Worm (Caenorhabditis elegans): ENCODE measurements around the gene Y57G11C.31.

Gene Y57G11C.31

DNA sequence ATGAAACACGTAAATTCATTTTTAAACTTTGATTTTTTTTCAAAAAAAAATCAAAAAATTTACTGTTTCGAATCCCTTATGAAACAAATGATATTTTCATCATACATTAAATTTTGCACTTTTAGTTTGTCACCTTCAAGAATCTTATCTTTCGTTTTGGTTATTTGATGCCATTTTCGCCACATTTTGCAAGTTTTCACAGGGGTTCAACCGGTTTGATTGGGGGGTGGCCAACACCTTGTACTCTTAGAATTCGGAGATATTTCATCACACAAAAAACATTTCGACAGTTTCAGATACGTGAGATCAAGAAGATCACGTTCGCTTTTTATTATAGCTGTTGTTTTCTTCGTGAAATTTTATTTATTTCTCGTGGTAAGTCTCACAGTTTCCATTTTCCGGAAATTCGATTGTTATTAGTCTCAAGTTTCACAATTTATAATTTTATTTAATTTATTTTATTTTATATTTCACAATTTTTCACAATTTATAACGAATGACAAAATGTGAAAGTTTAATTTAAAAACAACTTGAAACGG is at the start of gene Y57G11C.31:
Y57G11C.31 (plus strand) TSS at position 276 of the 539 bp plus-strand sequence.
- TF ChIP-seq sem-2 (GFP tag; optimal IDR thresholded peaks at IDR 0.05), result no peak
- TF ChIP-seq M03D4.4 (tag; optimal IDR thresholded peaks at IDR 0.05), result no peak
- TF ChIP-seq unc-62 (GFP tag; optimal IDR thresholded peaks at IDR 0.05), result no peak
- no peak for TF ChIP-seq pha-4 (tag; optimal IDR thresholded peaks at IDR 0.05)
- no peak for TF ChIP-seq ces-1 (GFP tag; optimal IDR thresholded peaks at IDR 0.05)
- no peak for TF ChIP-seq ham-2 (GFP tag; optimal IDR thresholded peaks at IDR 0.05)
- TF ChIP-seq mab-5 (tag; optimal IDR thresholded peaks at IDR 0.05), result no peak
- TF ChIP-seq lin-13 (tag; optimal IDR thresholded peaks at IDR 0.05), result no peak
- no peak for TF ChIP-seq nhr-76 (tag; optimal IDR thresholded peaks at IDR 0.05)
- no peak for TF ChIP-seq nhr-28 (tag; optimal IDR thresholded peaks at IDR 0.05)
- TF ChIP-seq nhr-2 (tag; optimal IDR thresholded peaks at IDR 0.05), result no peak
- no peak for TF ChIP-seq unc-120 (tag; optimal IDR thresholded peaks at IDR 0.05; ENCODE audit: poor library complexity, severe bottlenecking)
- TF ChIP-seq blmp-1 (tag; optimal IDR thresholded peaks at IDR 0.05), result no peak
- no peak for TF ChIP-seq elt-3 (tag; optimal IDR thresholded peaks at IDR 0.05)
- no peak for TF ChIP-seq mep-1 (tag; optimal IDR thresholded peaks at IDR 0.05)
- no peak for TF ChIP-seq bed-3 (GFP tag; optimal IDR thresholded peaks at IDR 0.05)
- no peak for TF ChIP-seq tbx-8 (GFP tag; optimal IDR thresholded peaks at IDR 0.05)

DNA sequence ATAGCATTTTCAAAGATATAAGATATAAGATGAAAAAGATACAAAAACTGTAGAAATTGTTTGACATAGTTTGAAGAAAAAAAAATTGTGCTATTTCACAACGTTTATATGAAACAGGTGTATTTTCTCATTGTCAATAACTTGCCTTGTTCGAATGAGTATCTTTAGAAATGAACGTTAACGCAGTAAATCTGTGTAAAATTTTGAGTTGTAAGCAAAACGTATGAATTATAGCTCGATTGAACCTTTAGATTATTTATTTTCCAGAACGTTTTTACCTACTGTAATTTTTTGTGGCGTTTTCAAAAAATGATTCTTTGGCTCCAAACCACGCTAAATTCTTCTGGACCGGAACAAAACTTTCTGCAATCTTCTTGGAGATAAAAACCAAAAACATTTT is 45.4 kb upstream of the Y57G11C.31 start:
- no peak for TF ChIP-seq ceh-43 (GFP tag; optimal IDR thresholded peaks at IDR 0.05)
- no peak for TF ChIP-seq nhr-12 (tag; optimal IDR thresholded peaks at IDR 0.05)
- TF ChIP-seq pha-4 (tag; optimal IDR thresholded peaks at IDR 0.05), result no peak
- TF ChIP-seq ces-1 (GFP tag; optimal IDR thresholded peaks at IDR 0.05), result no peak
- no peak for TF ChIP-seq blmp-1 (tag; optimal IDR thresholded peaks at IDR 0.05)
- TF ChIP-seq snpc-4 (tag; optimal IDR thresholded peaks at IDR 0.05), result no peak
- TF ChIP-seq lsy-2 (tag; optimal IDR thresholded peaks at IDR 0.05), result no peak
- no peak for TF ChIP-seq nhr-2 (tag; optimal IDR thresholded peaks at IDR 0.05)
- TF ChIP-seq hlh-1 (tag; optimal IDR thresholded peaks at IDR 0.05), result no peak
- no peak for TF ChIP-seq lin-13 (tag; optimal IDR thresholded peaks at IDR 0.05)

DNA sequence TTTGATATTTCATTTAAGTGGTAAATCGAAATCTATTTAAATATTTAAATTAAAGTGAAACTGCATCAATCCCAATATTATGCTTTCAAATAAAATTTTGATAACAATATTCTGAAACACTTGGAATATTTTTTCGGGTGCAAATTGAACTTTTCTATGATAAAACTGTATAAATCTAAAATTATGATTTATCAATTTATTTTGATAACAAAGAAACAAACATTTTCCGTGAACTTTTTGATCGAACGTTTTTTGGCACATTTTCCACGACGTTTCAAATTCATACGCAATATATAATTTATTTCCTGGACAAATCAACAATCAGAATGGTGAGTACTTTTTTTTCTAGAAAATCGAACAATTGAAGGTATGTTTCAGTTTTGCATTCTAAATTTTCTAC is 44.4 kb upstream of the Y57G11C.31 start, which contains the start of gene irld-4:
irld-4 (plus strand) TSS at position 301 of the 400 bp plus-strand sequence.
- TF ChIP-seq nhr-28 (tag; optimal IDR thresholded peaks at IDR 0.05), result no peak
- no peak for TF ChIP-seq cnd-1 (tag; optimal IDR thresholded peaks at IDR 0.05)
- TF ChIP-seq elt-1 (tag; optimal IDR thresholded peaks at IDR 0.05; ENCODE audit: borderline replicate concordance, insufficient read depth), result no peak
- TF ChIP-seq snpc-4 (tag; optimal IDR thresholded peaks at IDR 0.05), result no peak
- no peak for TF ChIP-seq mab-5 (tag; optimal IDR thresholded peaks at IDR 0.05)
- no peak for TF ChIP-seq nhr-12 (tag; optimal IDR thresholded peaks at IDR 0.05)
- no peak for TF ChIP-seq bed-3 (GFP tag; optimal IDR thresholded peaks at IDR 0.05)

DNA sequence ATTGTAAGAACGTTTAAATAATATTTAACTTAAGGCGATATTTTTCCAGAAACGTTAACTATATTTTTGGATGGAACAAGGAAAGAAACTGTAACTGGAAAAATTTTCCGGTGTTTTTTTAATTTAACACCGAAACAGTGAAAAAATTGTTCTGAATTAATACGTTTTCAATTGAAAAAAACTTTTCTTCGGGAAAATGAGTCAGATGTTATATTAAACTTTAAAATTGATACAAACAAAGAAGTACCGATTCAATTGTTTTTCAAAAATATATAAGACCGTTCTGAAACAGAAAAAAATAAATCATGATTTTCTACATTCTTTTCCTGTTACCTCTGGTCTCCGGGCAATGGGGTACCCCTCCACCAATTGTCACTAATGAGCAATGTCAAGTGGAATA is 42.3 kb upstream of the Y57G11C.31 start, which contains the start of gene ule-2:
ule-2 (plus strand) TSS at position 301 of the 400 bp plus-strand sequence.
- TF ChIP-seq M03D4.4 (tag; optimal IDR thresholded peaks at IDR 0.05) (no peak), mep-1 (tag; optimal IDR thresholded peaks at IDR 0.05) (no peak), blmp-1 (tag; optimal IDR thresholded peaks at IDR 0.05) (no peak), nhr-12 (tag; optimal IDR thresholded peaks at IDR 0.05) (no peak), mls-2 (tag; optimal IDR thresholded peaks at IDR 0.05) (no peak), cnd-1 (tag; optimal IDR thresholded peaks at IDR 0.05) (no peak), nhr-76 (tag; optimal IDR thresholded peaks at IDR 0.05) (no peak), mab-5 (tag; optimal IDR thresholded peaks at IDR 0.05) (no peak), lin-32 (GFP tag; optimal IDR thresholded peaks at IDR 0.05) (no peak), nhr-2 (tag; optimal IDR thresholded peaks at IDR 0.05) (no peak), bed-3 (GFP tag; optimal IDR thresholded peaks at IDR 0.05) (no peak), nhr-237 (tag; optimal IDR thresholded peaks at IDR 0.05) (no peak), lsy-2 (tag; optimal IDR thresholded peaks at IDR 0.05) (no peak), sem-2 (GFP tag; optimal IDR thresholded peaks at IDR 0.05) (no peak), lin-13 (tag; optimal IDR thresholded peaks at IDR 0.05) (no peak)

DNA sequence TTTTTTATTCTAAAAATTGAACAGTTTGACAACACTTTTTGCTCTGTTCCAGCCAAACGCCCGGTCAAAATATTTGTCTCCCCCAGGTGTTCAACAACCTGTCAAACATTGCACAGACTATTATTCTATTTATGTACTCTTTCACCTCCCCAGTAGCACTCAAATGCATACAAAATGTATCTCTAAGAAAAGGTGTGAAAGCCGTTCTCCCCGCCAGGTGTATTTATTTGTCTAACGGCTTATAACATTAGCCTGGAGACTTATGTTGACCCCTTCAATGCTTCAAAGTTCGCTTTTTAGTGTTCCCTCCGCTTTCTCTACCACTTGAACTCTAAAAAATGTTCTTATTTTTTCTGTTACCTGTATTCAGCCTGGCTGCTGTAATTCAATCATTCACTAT is 39.8 kb upstream of the Y57G11C.31 start, which contains the start of gene srlf-27:
srlf-27 (plus strand) TSS at position 301 of the 400 bp plus-strand sequence.
- TF ChIP-seq snpc-4 (tag; optimal IDR thresholded peaks at IDR 0.05) (no peak), cnd-1 (tag; optimal IDR thresholded peaks at IDR 0.05) (no peak), elt-3 (tag; optimal IDR thresholded peaks at IDR 0.05) (no peak), ham-2 (GFP tag; optimal IDR thresholded peaks at IDR 0.05) (no peak), lin-32 (GFP tag; optimal IDR thresholded peaks at IDR 0.05) (no peak), bed-3 (GFP tag; optimal IDR thresholded peaks at IDR 0.05) (no peak), zip-8 (tag; optimal IDR thresholded peaks at IDR 0.05) (no peak)

DNA sequence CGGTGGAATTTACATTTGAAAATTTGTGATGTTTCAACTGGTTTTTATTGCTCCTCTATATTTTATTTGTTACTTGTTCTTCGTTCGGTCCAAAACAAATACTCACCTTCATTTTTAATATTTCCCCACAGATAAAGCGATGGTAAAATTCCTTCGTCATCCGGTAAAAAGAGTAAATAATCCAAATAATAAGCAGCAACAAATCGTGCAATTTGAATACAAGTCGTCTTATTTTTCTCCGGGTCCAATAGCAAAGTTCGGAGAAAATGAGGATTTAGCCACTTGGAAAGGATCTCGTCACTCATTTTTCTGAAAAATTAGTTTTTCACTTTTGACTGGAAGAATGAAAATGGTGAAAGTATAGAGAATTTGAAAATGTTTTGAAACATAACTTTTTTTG is 24.1 kb upstream of the Y57G11C.31 start, which contains the start of gene talp-3:
talp-3 (minus strand) TSS at position 315 of the 400 bp plus-strand sequence.
- TF ChIP-seq elt-3 (tag; optimal IDR thresholded peaks at IDR 0.05), result no peak
- TF ChIP-seq ztf-11 (tag; optimal IDR thresholded peaks at IDR 0.05), result no peak
- TF ChIP-seq snpc-4 (tag; optimal IDR thresholded peaks at IDR 0.05), result no peak
- no peak for TF ChIP-seq nhr-28 (tag; optimal IDR thresholded peaks at IDR 0.05)
- TF ChIP-seq tbx-8 (GFP tag; optimal IDR thresholded peaks at IDR 0.05), result no peak
- no peak for TF ChIP-seq nhr-2 (tag; optimal IDR thresholded peaks at IDR 0.05)
- no peak for TF ChIP-seq mls-2 (tag; optimal IDR thresholded peaks at IDR 0.05)
- TF ChIP-seq flh-1 (GFP tag; optimal IDR thresholded peaks at IDR 0.05), result no peak
- no peak for TF ChIP-seq nhr-76 (tag; optimal IDR thresholded peaks at IDR 0.05)
- no peak for TF ChIP-seq drap-1 (GFP tag; optimal IDR thresholded peaks at IDR 0.05)
- TF ChIP-seq blmp-1 (tag; optimal IDR thresholded peaks at IDR 0.05), result no peak
- no peak for TF ChIP-seq unc-39 (tag; optimal IDR thresholded peaks at IDR 0.05)
- TF ChIP-seq sptf-1 (tag; optimal IDR thresholded peaks at IDR 0.05), result no peak
- TF ChIP-seq nhr-12 (tag; optimal IDR thresholded peaks at IDR 0.05), result no peak
- no peak for TF ChIP-seq pha-4 (tag; optimal IDR thresholded peaks at IDR 0.05)

All from whole organism, mixed stage, embryonic.